Worm (Caenorhabditis elegans) whole organism, L4 larva: ENCODE results near the gene abhd-14.

Experiments used
- F44E2.7 ChIP-seq: fragments of 200-800 bp; sonication (Bioruptor generic); IDR thresholded peaks from 2 replicates; pipeline ENCODE4 v2.1.2; 2022; ENCODE audit warnings: missing genetic modification characterization, missing compliant biosample characterization
- R02D3.7 ChIP-seq: fragments of 150-350 bp; sonication (generic microtip); optimal IDR thresholded peaks from 3 replicates; lab custom pipeline; 2014; ENCODE audit warnings: missing biosample characterization, missing genetic modification characterization
- T20F7.1 ChIP-seq: fragments of 200-800 bp; sonication (Bioruptor generic); optimal IDR thresholded peaks from 2 replicates; lab custom pipeline; 2018; ENCODE audit warnings: mild to moderate bottlenecking, missing genetic modification characterization, missing compliant biosample characterization
- T26A8.4 ChIP-seq: fragments of 200-800 bp; sonication (Bioruptor generic); IDR thresholded peaks from 2 replicates; pipeline ENCODE4 v1.3.6; 2022; ENCODE audit warnings: missing genetic modification characterization, missing compliant biosample characterization
- ZK546.5 ChIP-seq, 2 experiments: sonication (generic microtip); optimal IDR thresholded peaks; 2 replicates each; lab custom pipeline; 2017; ENCODE audit warnings: missing biosample characterization in 2 of 2, missing genetic modification characterization in 2 of 2
- aha-1 ChIP-seq: fragments of 150-350 bp; peaks from one replicate; lab custom pipeline; 2014; ENCODE audit warnings: missing biosample characterization, missing genetic modification characterization
- attf-4 ChIP-seq: sonication (generic microtip); optimal IDR thresholded peaks from 3 replicates; lab custom pipeline; 2017; ENCODE audit warnings: missing biosample characterization, missing genetic modification characterization
- ceh-20 ChIP-seq: fragments of 200-800 bp; sonication (Bioruptor generic); IDR thresholded peaks from 2 replicates; pipeline ENCODE4 v1.3.6; 2022; ENCODE audit warnings: missing genetic modification reagents, missing genetic modification characterization, missing compliant biosample characterization
- ceh-28 ChIP-seq: fragments of 150-350 bp; optimal IDR thresholded peaks from 2 replicates; lab custom pipeline; 2014; ENCODE audit warnings: missing biosample characterization, missing genetic modification reagents, missing genetic modification characterization
- ceh-32 ChIP-seq: sonication (generic microtip); optimal IDR thresholded peaks from 2 replicates; lab custom pipeline; 2016; ENCODE audit warnings: mild to moderate bottlenecking, missing genetic modification characterization, missing compliant biosample characterization; ENCODE audit not compliant: poor library complexity
- ceh-62 ChIP-seq: sonication (generic microtip); optimal IDR thresholded peaks from 2 replicates; lab custom pipeline; 2017; ENCODE audit warnings: missing biosample characterization, missing genetic modification characterization
- cey-2 ChIP-seq: sonication (generic microtip); optimal IDR thresholded peaks from 3 replicates; lab custom pipeline; 2017; ENCODE audit warnings: missing genetic modification characterization, mild to moderate bottlenecking, missing compliant biosample characterization, antibody characterized with exemption, borderline replicate concordance; ENCODE audit not compliant: insufficient read depth
- dpl-1 ChIP-seq: fragments of 150-350 bp; optimal IDR thresholded peaks from 2 replicates; lab custom pipeline; 2014; ENCODE audit warnings: missing biosample characterization, missing genetic modification reagents, missing genetic modification characterization
- egl-27 ChIP-seq: sonication (generic microtip); optimal IDR thresholded peaks from 3 replicates; lab custom pipeline; 2017; ENCODE audit warnings: missing biosample characterization, missing genetic modification reagents, missing genetic modification characterization
- fkh-10 ChIP-seq: fragments of 150-350 bp; optimal IDR thresholded peaks from 2 replicates; lab custom pipeline; 2014; ENCODE audit warnings: missing biosample characterization, missing genetic modification reagents, missing genetic modification characterization
- fos-1 ChIP-seq: fragments of 150-350 bp; optimal IDR thresholded peaks from 2 replicates; lab custom pipeline; 2014; ENCODE audit warnings: missing biosample characterization, missing genetic modification characterization
- hif-1 ChIP-seq, 2 experiments: sonication (generic microtip); optimal IDR thresholded peaks; 2 replicates each; lab custom pipeline; 2016 to 2017; ENCODE audit warnings: missing compliant biosample characterization in 2 of 2, missing genetic modification characterization in 2 of 2, missing genetic modification reagents in 2 of 2, missing genotype in 2 of 2, mild to moderate bottlenecking in 1 of 2
- hlh-11 ChIP-seq: fragments of 200-800 bp; sonication (Bioruptor generic); optimal IDR thresholded peaks from 2 replicates; lab custom pipeline; 2018; ENCODE audit warnings: mild to moderate bottlenecking, missing genetic modification characterization, missing compliant biosample characterization
- hlh-30 ChIP-seq: sonication (generic microtip); optimal IDR thresholded peaks from 2 replicates; lab custom pipeline; 2017; ENCODE audit warnings: antibody characterized with exemption, mild to moderate bottlenecking, missing genetic modification characterization, missing compliant biosample characterization; ENCODE audit not compliant: insufficient read depth
- lim-7 ChIP-seq: fragments of 200-800 bp; sonication (Bioruptor generic); IDR thresholded peaks from 2 replicates; pipeline ENCODE4 v1.3.6; 2022; ENCODE audit warnings: missing genetic modification characterization, missing compliant biosample characterization
- lin-13 ChIP-seq: fragments of 150-350 bp; optimal IDR thresholded peaks from 2 replicates; lab custom pipeline; 2014; ENCODE audit warnings: missing biosample characterization, missing genetic modification reagents, missing genetic modification characterization
- lin-15B ChIP-seq: fragments of 150-350 bp; sonication (generic microtip); optimal IDR thresholded peaks from 3 replicates; lab custom pipeline; 2014; ENCODE audit warnings: missing biosample characterization, missing genetic modification characterization
- lin-29 ChIP-seq: fragments of 200-800 bp; sonication (Bioruptor generic); IDR thresholded peaks from 2 replicates; pipeline ENCODE4 v1.3.6; 2022; ENCODE audit warnings: missing genetic modification reagents, missing genetic modification characterization, missing compliant biosample characterization
- madf-5 ChIP-seq, 2 experiments: fragments of 200-800 bp; sonication (Bioruptor generic); IDR thresholded peaks; 2 replicates each; pipeline ENCODE4 v1.3.6; 2022; ENCODE audit warnings: missing compliant biosample characterization in 2 of 2, missing genetic modification characterization in 2 of 2
- mdt-29 ChIP-seq: fragments of 200-800 bp; sonication (Bioruptor generic); IDR thresholded peaks from 2 replicates; pipeline ENCODE4 v1.3.6; 2022; ENCODE audit warnings: missing genetic modification reagents, missing genetic modification characterization, missing compliant biosample characterization
- mes-2 ChIP-seq: sonication (generic microtip); optimal IDR thresholded peaks from 2 replicates; lab custom pipeline; 2016; ENCODE audit warnings: missing genotype, mild to moderate bottlenecking, missing genetic modification characterization, missing compliant biosample characterization; ENCODE audit not compliant: poor library complexity, severe bottlenecking
- mxl-3 ChIP-seq: fragments of 200-800 bp; sonication (Bioruptor generic); optimal IDR thresholded peaks from 2 replicates; lab custom pipeline; 2018; ENCODE audit warnings: mild to moderate bottlenecking, missing genetic modification characterization, missing compliant biosample characterization
- nhr-102 ChIP-seq: sonication (generic microtip); optimal IDR thresholded peaks from 2 replicates; lab custom pipeline; 2016; ENCODE audit warnings: mild to moderate bottlenecking, missing genetic modification characterization, moderate library complexity, missing compliant biosample characterization
- nhr-11 ChIP-seq: fragments of 150-350 bp; optimal IDR thresholded peaks from 2 replicates; lab custom pipeline; 2014; ENCODE audit warnings: missing biosample characterization, missing genetic modification characterization
- nhr-48 ChIP-seq: sonication (generic microtip); optimal IDR thresholded peaks from 2 replicates; lab custom pipeline; 2016; ENCODE audit warnings: mild to moderate bottlenecking, missing genetic modification characterization, missing compliant biosample characterization
- pqm-1 ChIP-seq: sonication (generic microtip); optimal IDR thresholded peaks from 2 replicates; lab custom pipeline; 2017; ENCODE audit warnings: missing biosample characterization, missing genetic modification characterization
- rbr-2 ChIP-seq: sonication (generic microtip); optimal IDR thresholded peaks from 2 replicates; lab custom pipeline; 2016; ENCODE audit warnings: missing genotype, missing genetic modification characterization, missing compliant biosample characterization
- saeg-2 ChIP-seq: fragments of 200-800 bp; sonication (Bioruptor generic); IDR thresholded peaks from 2 replicates; pipeline ENCODE4 v1.3.6; 2022; ENCODE audit warnings: missing genetic modification reagents, missing genetic modification characterization, missing compliant biosample characterization
- set-16 ChIP-seq: fragments of 200-800 bp; sonication (Bioruptor generic); IDR thresholded peaks from 2 replicates; pipeline ENCODE4 v1.3.6; 2022; ENCODE audit warnings: missing genetic modification reagents, missing genetic modification characterization, missing compliant biosample characterization
- snpc-4 ChIP-seq: fragments of 150-350 bp; optimal IDR thresholded peaks from 2 replicates; lab custom pipeline; 2014; ENCODE audit warnings: missing biosample characterization, missing genetic modification characterization
- spr-3 ChIP-seq: fragments of 200-800 bp; sonication (Bioruptor generic); optimal IDR thresholded peaks from 2 replicates; lab custom pipeline; 2018; ENCODE audit warnings: mild to moderate bottlenecking, missing genetic modification characterization, missing compliant biosample characterization
- tag-97 ChIP-seq: fragments of 200-800 bp; sonication (Bioruptor generic); IDR thresholded peaks from 2 replicates; pipeline ENCODE4 v1.3.6; 2022; ENCODE audit warnings: missing genetic modification characterization, missing compliant biosample characterization
- unc-62 ChIP-seq, 3 experiments: fragments of 150-350 bp in 1 of 3; sonication (generic microtip); optimal IDR thresholded peaks in 2 of 3; peaks in 1 of 3; 1 replicate in 1 of 3; 2 replicates in 2 of 3; lab custom pipeline; 2014 to 2017; ENCODE audit warnings: missing biosample characterization in 3 of 3, missing genetic modification characterization in 3 of 3, missing genetic modification reagents in 3 of 3, missing genotype in 1 of 3
- zip-11 ChIP-seq: fragments of 200-800 bp; sonication (Bioruptor generic); IDR thresholded peaks from 2 replicates; pipeline ENCODE4 v1.3.6; 2022; ENCODE audit warnings: missing genetic modification characterization, missing compliant biosample characterization
- ztf-11 ChIP-seq: fragments of 150-350 bp; optimal IDR thresholded peaks from 2 replicates; lab custom pipeline; 2014; ENCODE audit warnings: missing biosample characterization, missing genetic modification characterization
- ztf-7 ChIP-seq: fragments of 150-350 bp; optimal IDR thresholded peaks from 2 replicates; lab custom pipeline; 2014; ENCODE audit warnings: missing biosample characterization, missing genetic modification characterization

Gene abhd-14

ce11 chrIV:1012447-1012846, 17.4 kb downstream of the abhd-14 start, which contains the start of gene rbm-39 (continued):
- TF ChIP-seq spr-3 (GFP tag; lab: Kevin White, UChicago) (peak; percentile 68), fos-1 (no peak), lin-13 (GFP tag; lab: Kevin White, UChicago) (peak; percentile 81), ceh-28 (no peak), hlh-11 (tag; lab: Kevin White, UChicago) (peak; percentile 77), ceh-32 (tag; lab: Kevin White, UChicago) (no peak), aha-1 (tag; lab: Kevin White, UChicago) (peak; percentile 62), T20F7.1 (GFP tag; lab: Kevin White, UChicago) (no peak), mes-2 (tag; lab: Kevin White, UChicago) (peak; percentile 94), mxl-3 (GFP tag; lab: Kevin White, UChicago) (peak; percentile 29), hif-1 (tag; optimal IDR thresholded peaks at IDR 0.05; lab: Kevin White, UChicago) (peak in 1 of 2 experiments; percentile 95), unc-62 (GFP tag; optimal IDR thresholded peaks at IDR 0.05 in 1 of 2; lab: Kevin White, UChicago) (peak in 1 of 2 experiments; percentile 32), unc-62 (tag; optimal IDR thresholded peaks at IDR 0.05; lab: Kevin White, UChicago) (no peak), cey-2 (tag; lab: Kevin White, UChicago) (no peak), ztf-7 (tag; lab: Kevin White, UChicago) (peak; percentile 58), rbr-2 (tag; lab: Kevin White, UChicago) (peak; percentile 75), madf-5 (GFP tag; IDR thresholded peaks at IDR 0.05; lab: Robert Waterston, UW) (no peak), nhr-102 (tag; lab: Kevin White, UChicago) (peak; percentile 53), ztf-11 (no peak), T26A8.4 (peak; percentile 63), lin-15B (tag; lab: Kevin White, UChicago) (no peak), ceh-62 (tag; lab: Kevin White, UChicago) (no peak), ZK546.5 (tag; optimal IDR thresholded peaks at IDR 0.05; lab: Kevin White, UChicago) (peak in 1 of 2 experiments; percentile 21), set-16 (GFP tag; lab: Robert Waterston, UW) (no peak), attf-4 (tag; lab: Kevin White, UChicago) (no peak), fkh-10 (GFP tag; lab: Kevin White, UChicago) (no peak), pqm-1 (tag; lab: Kevin White, UChicago) (no peak), egl-27 (no peak), snpc-4 (tag; lab: Kevin White, UChicago) (no peak), saeg-2 (GFP tag; lab: Robert Waterston, UW) (no peak), tag-97 (GFP tag; lab: Robert Waterston, UW) (no peak), ceh-20 (GFP tag; lab: Robert Waterston, UW) (0 out of 2 replicates have a peak, but pooled peaks have one; percentile 20), nhr-11 (tag; lab: Kevin White, UChicago) (peak; percentile 55), lim-7 (GFP tag; lab: Robert Waterston, UW) (no peak)

ce11 chrIV:1011776-1012175, 18.1 kb downstream of the abhd-14 start:
- no peak for TF ChIP-seq attf-4 (tag; lab: Kevin White, UChicago)
- TF ChIP-seq F44E2.7 (GFP tag; lab: Robert Waterston, UW): no peak
- no peak for TF ChIP-seq nhr-11 (tag; lab: Kevin White, UChicago)
- peak; percentile 62 for TF ChIP-seq aha-1 (tag; lab: Kevin White, UChicago)
- TF ChIP-seq mdt-29 (GFP tag; lab: Robert Waterston, UW): no peak
- no peak for TF ChIP-seq R02D3.7 (tag; lab: Kevin White, UChicago)
- no peak for TF ChIP-seq nhr-48 (tag; lab: Kevin White, UChicago)
- TF ChIP-seq set-16 (GFP tag; lab: Robert Waterston, UW): peak; percentile 59
- no peak for TF ChIP-seq dpl-1
- TF ChIP-seq hlh-30: no peak
- TF ChIP-seq zip-11 (GFP tag; lab: Robert Waterston, UW): no peak
- no peak for TF ChIP-seq lin-29 (GFP tag; lab: Robert Waterston, UW)
